Fruit fly (Drosophila melanogaster): Measurements from ENCODE around the gene PGAP5.

PGAP5 gene

DNA sequence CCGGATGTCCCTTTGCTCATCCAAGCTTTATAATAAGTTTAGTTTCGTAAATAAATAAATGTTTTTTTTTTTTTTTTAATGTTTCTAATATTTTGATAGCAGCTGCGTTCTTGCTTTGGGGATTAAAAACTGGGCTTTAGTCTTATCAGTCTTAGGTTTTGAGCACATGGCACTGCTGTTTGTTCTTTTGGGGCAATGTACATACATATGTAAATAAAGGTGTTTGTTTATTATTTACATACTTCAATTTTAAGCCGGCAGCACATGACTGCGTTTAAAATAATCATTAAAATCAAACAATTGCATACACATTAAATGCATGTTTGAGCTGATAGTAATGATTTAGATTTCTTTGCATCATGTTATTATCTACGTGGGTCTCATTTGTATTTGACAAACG, 34.5 kb upstream of the PGAP5 start (continued):
- TF ChIP-seq fru (optimal IDR thresholded peaks at IDR 0.05), result no peak
- peak; percentile 72 for TF ChIP-seq fd96Cb (tag; optimal IDR thresholded peaks at IDR 0.05)
- TF ChIP-seq CG3838 (GFP tag; optimal IDR thresholded peaks at IDR 0.05), result peak; percentile 71
- no peak for TF ChIP-seq gfzf (GFP tag; optimal IDR thresholded peaks at IDR 0.05)
- TF ChIP-seq CG33213 (GFP tag; optimal IDR thresholded peaks at IDR 0.05), result peak; percentile 85
- peak; percentile 74 for TF ChIP-seq CG8924 (tag; optimal IDR thresholded peaks at IDR 0.05)
- no peak for TF ChIP-seq CG10321 (GFP tag; IDR thresholded peaks at IDR 0.05)
- no peak for TF ChIP-seq emc (GFP tag; optimal IDR thresholded peaks at IDR 0.05)
- no peak; the same call in 1 of the 2 replicates for TF ChIP-seq CG10366 (GFP tag; IDR thresholded peaks at IDR 0.05)
- TF ChIP-seq HHEX (GFP tag; optimal IDR thresholded peaks at IDR 0.05), result peak; percentile 83
- TF ChIP-seq CG33557 (GFP tag; optimal IDR thresholded peaks at IDR 0.05), result peak; percentile 93
- peak; percentile 39 for TF ChIP-seq dm (GFP tag; optimal IDR thresholded peaks at IDR 0.05)
- TF ChIP-seq CG16863 (GFP tag; optimal IDR thresholded peaks at IDR 0.05), result peak; percentile 81
- peak; percentile 59 for TF ChIP-seq Nf-YA (GFP tag; IDR thresholded peaks at IDR 0.05)
- TF ChIP-seq CG11247 (GFP tag; IDR thresholded peaks at IDR 0.05), result peak; percentile 59
- TF ChIP-seq Lhr (GFP tag; optimal IDR thresholded peaks at IDR 0.05), result peak; percentile 84
- peak; percentile 91 for TF ChIP-seq wek (GFP tag; optimal IDR thresholded peaks at IDR 0.05)
- peak; percentile 92 for TF ChIP-seq CG2202 (tag; optimal IDR thresholded peaks at IDR 0.05)
- TF ChIP-seq Hmx (GFP tag; optimal IDR thresholded peaks at IDR 0.05), result no peak
- TF ChIP-seq Fer2 (tag; optimal IDR thresholded peaks at IDR 0.05), result peak; percentile 54
- TF ChIP-seq zfh1 (GFP tag; IDR thresholded peaks at IDR 0.05), result peak; percentile 88
- TF ChIP-seq CG16813 (GFP tag; IDR thresholded peaks at IDR 0.05; ENCODE audit: partially characterized antibody), result no peak
- TF ChIP-seq cas (GFP tag; IDR thresholded peaks at IDR 0.05), result no peak
- TF ChIP-seq H15 (GFP tag; IDR thresholded peaks at IDR 0.05), result peak; percentile 50; the same call in 1 of the 3 replicates
- no peak for TF ChIP-seq D19B (GFP tag; optimal IDR thresholded peaks at IDR 0.05)
- TF ChIP-seq CoRest (tag; optimal IDR thresholded peaks at IDR 0.05), result peak; percentile 73
- peak; percentile 90 for TF ChIP-seq Xrp1 (GFP tag; IDR thresholded peaks at IDR 0.05)
- peak; percentile 96 for TF ChIP-seq CG2875 (GFP tag; optimal IDR thresholded peaks at IDR 0.05)
- TF ChIP-seq Atf3 (GFP tag; optimal IDR thresholded peaks at IDR 0.05), result peak; percentile 69
- TF ChIP-seq CG10979 (tag; optimal IDR thresholded peaks at IDR 0.05), result peak; percentile 54
- TF ChIP-seq ewg (GFP tag; optimal IDR thresholded peaks at IDR 0.05), result peak; percentile 77
- TF ChIP-seq her (GFP tag; optimal IDR thresholded peaks at IDR 0.05), result peak; percentile 29
- TF ChIP-seq CG1792 (GFP tag; optimal IDR thresholded peaks at IDR 0.05), result peak; percentile 80
- TF ChIP-seq shn (GFP tag; optimal IDR thresholded peaks at IDR 0.05), result peak; percentile 5
- TF ChIP-seq pnt (GFP tag; optimal IDR thresholded peaks at IDR 0.05), result peak; percentile 57
- peak; percentile 45 for TF ChIP-seq Hsf (GFP tag; optimal IDR thresholded peaks at IDR 0.05)
- TF ChIP-seq E2f1 (GFP tag; IDR thresholded peaks at IDR 0.05), result peak; percentile 56; the same call in 1 of the 2 replicates
- TF ChIP-seq en (GFP tag; optimal IDR thresholded peaks at IDR 0.05), result peak; percentile 76
- no peak for TF ChIP-seq CG7357 (GFP tag; IDR thresholded peaks at IDR 0.05)
- peak; percentile 52 for TF ChIP-seq az2 (GFP tag; optimal IDR thresholded peaks at IDR 0.05)
- no peak for TF ChIP-seq HLH4C (GFP tag; IDR thresholded peaks at IDR 0.05; ENCODE audit: partially characterized antibody)
- TF ChIP-seq CG30403 (GFP tag; optimal IDR thresholded peaks at IDR 0.05), result peak; percentile 11
- TF ChIP-seq Deaf1 (tag; optimal IDR thresholded peaks at IDR 0.05), result no peak
- TF ChIP-seq CG12071 (GFP tag; optimal IDR thresholded peaks at IDR 0.05), result peak; percentile 88
- peak; percentile 9 for TF ChIP-seq CG10147 (GFP tag; optimal IDR thresholded peaks at IDR 0.05)
- TF ChIP-seq nom (GFP tag; optimal IDR thresholded peaks at IDR 0.05), result no peak
- TF ChIP-seq tll (GFP tag; optimal IDR thresholded peaks at IDR 0.05), result no peak
- TF ChIP-seq CG11085 (GFP tag; IDR thresholded peaks at IDR 0.05), result no peak
- TF ChIP-seq sr (GFP tag; IDR thresholded peaks at IDR 0.05), result peak; percentile 55; the same call in 1 of the 3 replicates
- TF ChIP-seq CG9876 (GFP tag; optimal IDR thresholded peaks at IDR 0.05), result peak; percentile 34
- no peak for TF ChIP-seq tna (GFP tag; IDR thresholded peaks at IDR 0.05; ENCODE audit: partially characterized antibody)
